Fruit fly (Drosophila melanogaster): ENCODE measurements around the gene CG3061.

CG3061 gene

dm6 chr3R:13984922-13985581, 47.1 kb upstream of the CG3061 start (continued):
- TF ChIP-seq unc-4 (GFP tag; IDR thresholded peaks at IDR 0.05; ENCODE audit: partially characterized antibody) (no peak), salm (tag; optimal IDR thresholded peaks at IDR 0.05) (peak; percentile 32), CG14710 (tag; optimal IDR thresholded peaks at IDR 0.05) (peak; percentile 89), mld (GFP tag; IDR thresholded peaks at IDR 0.05; ENCODE audit: partially characterized antibody) (no peak), Usf (GFP tag; optimal IDR thresholded peaks at IDR 0.05) (peak; percentile 39), trem (tag; optimal IDR thresholded peaks at IDR 0.05) (peak; percentile 84), CG15601 (tag; optimal IDR thresholded peaks at IDR 0.05) (peak; percentile 47), CG6254 (GFP tag; optimal IDR thresholded peaks at IDR 0.05) (peak; percentile 56), Doc2 (GFP tag; IDR thresholded peaks at IDR 0.05) (no peak), TFAM (GFP tag; optimal IDR thresholded peaks at IDR 0.05) (no peak), seq (GFP tag; IDR thresholded peaks at IDR 0.05) (peak; percentile 54; the same call in 1 of the 2 replicates), sr (GFP tag; IDR thresholded peaks at IDR 0.05) (no peak), CG12236 (GFP tag; optimal IDR thresholded peaks at IDR 0.05) (peak; percentile 21), scrt (GFP tag; optimal IDR thresholded peaks at IDR 0.05) (no peak), fd64A (GFP tag; optimal IDR thresholded peaks at IDR 0.05) (no peak), NfI (GFP tag; optimal IDR thresholded peaks at IDR 0.05) (no peak), CTCF (GFP tag; optimal IDR thresholded peaks at IDR 0.05) (no peak), peb (GFP tag; IDR thresholded peaks at IDR 0.05) (0 out of 2 replicates have a peak, but pooled peaks have one; percentile 41), Six4 (GFP tag; optimal IDR thresholded peaks at IDR 0.05) (peak; percentile 53), maf-S (GFP tag; optimal IDR thresholded peaks at IDR 0.05) (peak; percentile 49), prd (optimal IDR thresholded peaks at IDR 0.05) (no peak), prd (GFP tag; IDR thresholded peaks at IDR 0.05) (peak; percentile 94), CG7372 (GFP tag; IDR thresholded peaks at IDR 0.05) (0 out of 2 replicates have a peak, but pooled peaks have one; percentile 10), CG14965 (GFP tag; optimal IDR thresholded peaks at IDR 0.05; ENCODE audit: borderline replicate concordance) (no peak), CG11093 (GFP tag; IDR thresholded peaks at IDR 0.05) (peak; percentile 39; the same call in 1 of the 3 replicates), CG6683 (GFP tag; optimal IDR thresholded peaks at IDR 0.05) (peak; percentile 33), CG4730 (GFP tag; IDR thresholded peaks at IDR 0.05) (peak; percentile 65), CG18011 (GFP tag; optimal IDR thresholded peaks at IDR 0.05) (peak; percentile 34), CG31388 (GFP tag; optimal IDR thresholded peaks at IDR 0.05) (peak; percentile 32), MBD-R2 (GFP tag; IDR thresholded peaks at IDR 0.05) (no peak), Lhr (GFP tag; optimal IDR thresholded peaks at IDR 0.05) (peak; percentile 23), fd102C (GFP tag; optimal IDR thresholded peaks at IDR 0.05) (peak; percentile 95), CG17568 (GFP tag; optimal IDR thresholded peaks at IDR 0.05) (peak; percentile 41), CG1529 (GFP tag; optimal IDR thresholded peaks at IDR 0.05) (peak; percentile 44), ken (GFP tag; IDR thresholded peaks at IDR 0.05) (peak; percentile 30; the same call in 1 of the 3 replicates), ind (GFP tag; optimal IDR thresholded peaks at IDR 0.05) (peak; percentile 44), CG2712 (tag; optimal IDR thresholded peaks at IDR 0.05) (peak; percentile 91), Awh (GFP tag; IDR thresholded peaks at IDR 0.05) (0 out of 2 replicates have a peak, but pooled peaks have one; percentile 33), CG3065 (GFP tag; optimal IDR thresholded peaks at IDR 0.05) (no peak), unpg (GFP tag; optimal IDR thresholded peaks at IDR 0.05) (peak; percentile 83), inv (GFP tag; IDR thresholded peaks at IDR 0.05; ENCODE audit: partially characterized antibody) (no peak), ash1 (GFP tag; optimal IDR thresholded peaks at IDR 0.05) (no peak), CHES-1-like (GFP tag; optimal IDR thresholded peaks at IDR 0.05) (peak; percentile 26), Adf1 (GFP tag; IDR thresholded peaks at IDR 0.05) (no peak), CG11504 (tag; optimal IDR thresholded peaks at IDR 0.05) (peak; percentile 78), Abd-B (GFP tag; optimal IDR thresholded peaks at IDR 0.05) (peak; percentile 58), CG1832 (GFP tag; optimal IDR thresholded peaks at IDR 0.05) (no peak), CG4328 (GFP tag; optimal IDR thresholded peaks at IDR 0.05) (no peak), CG9215 (GFP tag; IDR thresholded peaks at IDR 0.05) (peak; percentile 39; the same call in 1 of the 2 replicates), ERR (GFP tag; optimal IDR thresholded peaks at IDR 0.05) (no peak)
